Fruit fly (Drosophila melanogaster) whole organism, embryonic: ENCODE results near the gene Desat1.

Experiments used
- Awh ChIP-seq: fragments of 200-800 bp; sonication (Bioruptor generic); IDR thresholded peaks from 2 replicates; pipeline ENCODE4, ENCODE4 v1.3.6; 2022; ENCODE audit warnings: missing biosample characterization, missing genetic modification characterization
- Bdp1 ChIP-seq: fragments of 200-800 bp; sonication (Bioruptor generic); optimal IDR thresholded peaks from 3 replicates; lab custom pipeline; 2016; ENCODE audit warnings: missing biosample characterization, missing genetic modification characterization
- CG10462 ChIP-seq: fragments of 200-800 bp; sonication (Bioruptor generic); optimal IDR thresholded peaks from 2 replicates; lab custom pipeline; 2016; ENCODE audit warnings: missing biosample characterization, missing genetic modification characterization
- CG10543 ChIP-seq: fragments of 200-800 bp; sonication (Bioruptor generic); optimal IDR thresholded peaks from 3 replicates; lab custom pipeline; 2017; ENCODE audit warnings: missing biosample characterization, mild to moderate bottlenecking, missing genetic modification characterization, moderate library complexity
- CG13287 ChIP-seq: fragments of 200-800 bp; sonication (Bioruptor generic); IDR thresholded peaks from 2 replicates; pipeline ENCODE4 v1.3.6; 2022; ENCODE audit warnings: missing biosample characterization, missing genetic modification characterization; ENCODE audit not compliant: partially characterized antibody
- CG15696 ChIP-seq: fragments of 200-800 bp; sonication (Bioruptor generic); optimal IDR thresholded peaks from 2 replicates; lab custom pipeline; 2019; ENCODE audit warnings: missing biosample characterization, mild to moderate bottlenecking, missing genetic modification characterization, moderate library complexity
- CG1603 ChIP-seq: fragments of 200-800 bp; sonication (Bioruptor generic); optimal IDR thresholded peaks from 2 replicates; lab custom pipeline; 2019; ENCODE audit warnings: missing biosample characterization, mild to moderate bottlenecking, missing genetic modification characterization, moderate library complexity
- CG2116 ChIP-seq: fragments of 200-800 bp; sonication (Bioruptor generic); optimal IDR thresholded peaks from 3 replicates; lab custom pipeline; 2018; ENCODE audit warnings: missing biosample characterization, mild to moderate bottlenecking, missing genetic modification characterization
- CG32767 ChIP-seq: fragments of 200-800 bp; sonication (Bioruptor generic); IDR thresholded peaks from 2 replicates; pipeline ENCODE4 v1.3.6; 2022; ENCODE audit warnings: missing biosample characterization, missing genetic modification characterization
- CG34376 ChIP-seq: fragments of 200-800 bp; sonication (Bioruptor generic); optimal IDR thresholded peaks from 2 replicates; lab custom pipeline; 2018; ENCODE audit warnings: missing biosample characterization, mild to moderate bottlenecking, missing genetic modification characterization
- CG3838 ChIP-seq: fragments of 200-800 bp; sonication (Bioruptor generic); optimal IDR thresholded peaks from 3 replicates; lab custom pipeline; 2016; ENCODE audit warnings: missing biosample characterization, missing genetic modification characterization
- CG3995 ChIP-seq: fragments of 200-800 bp; sonication (Bioruptor generic); optimal IDR thresholded peaks from 3 replicates; lab custom pipeline; 2016; ENCODE audit warnings: missing biosample characterization, missing genetic modification characterization
- CG6254 ChIP-seq: fragments of 200-800 bp; sonication (Bioruptor generic); optimal IDR thresholded peaks from 3 replicates; lab custom pipeline; 2017; ENCODE audit warnings: mild to moderate bottlenecking, missing biosample characterization, missing genetic modification reagents, missing genetic modification characterization
- CG7839 ChIP-seq: fragments of 200-800 bp; sonication (Bioruptor generic); optimal IDR thresholded peaks from 3 replicates; lab custom pipeline; 2018; ENCODE audit warnings: missing biosample characterization, mild to moderate bottlenecking, missing genetic modification characterization, moderate library complexity
- CG8089 ChIP-seq: fragments of 200-800 bp; sonication (Bioruptor generic); optimal IDR thresholded peaks from 3 replicates; lab custom pipeline; 2016; ENCODE audit warnings: missing biosample characterization, missing genetic modification characterization
- CTCF ChIP-seq: fragments of 200-800 bp; sonication (Bioruptor generic); optimal IDR thresholded peaks from 2 replicates; lab custom pipeline; 2017; ENCODE audit warnings: missing biosample characterization, mild to moderate bottlenecking, missing genetic modification characterization, moderate library complexity
- Dll ChIP-seq: fragments of 200-800 bp; sonication (Bioruptor generic); IDR thresholded peaks from 4 replicates; pipeline ENCODE4 v1.3.6; 2022; ENCODE audit warnings: missing biosample characterization, missing genetic modification characterization; ENCODE audit not compliant: partially characterized antibody
- Dref ChIP-seq: fragments of 200-800 bp; sonication (Bioruptor generic); IDR thresholded peaks from 2 replicates; pipeline ENCODE4 v1.3.6; 2022; ENCODE audit warnings: missing biosample characterization, missing genetic modification characterization
- E2f2 ChIP-seq: fragments of 200-800 bp; sonication (Bioruptor generic); IDR thresholded peaks from 2 replicates; pipeline ENCODE4 v1.3.6; 2022; ENCODE audit warnings: missing biosample characterization, missing genetic modification characterization
- ERR ChIP-seq: fragments of 200-800 bp; sonication (Bioruptor generic); optimal IDR thresholded peaks from 2 replicates; lab custom pipeline; 2016; ENCODE audit warnings: missing biosample characterization, missing genetic modification characterization
- HLHmδ ChIP-seq: fragments of 200-800 bp; sonication (Bioruptor generic); optimal IDR thresholded peaks from 2 replicates; lab custom pipeline; 2018; ENCODE audit warnings: missing biosample characterization, mild to moderate bottlenecking, missing genetic modification characterization, moderate library complexity
- HmgD ChIP-seq: fragments of 200-800 bp; sonication (Bioruptor generic); optimal IDR thresholded peaks from 3 replicates; lab custom pipeline; 2016; ENCODE audit warnings: missing biosample characterization, missing genetic modification characterization
- Hr51 ChIP-seq, 2 experiments: fragments of 200-800 bp; sonication (Bioruptor generic); optimal IDR thresholded peaks; 2 replicates in 1 of 2; 3 replicates in 1 of 2; lab custom pipeline; 2016 to 2018; ENCODE audit warnings: missing biosample characterization in 2 of 2, missing genetic modification characterization in 2 of 2, mild to moderate bottlenecking in 1 of 2, moderate library complexity in 1 of 2
- Myb ChIP-seq: fragments of 200-800 bp; sonication (Bioruptor generic); optimal IDR thresholded peaks from 2 replicates; lab custom pipeline; 2016; ENCODE audit warnings: missing biosample characterization, missing genetic modification characterization
- Nf-YC ChIP-seq: fragments of 200-800 bp; optimal IDR thresholded peaks from 3 replicates; lab custom pipeline; 2019; ENCODE audit warnings: missing biosample characterization, mild to moderate bottlenecking, missing genetic modification characterization, moderate library complexity
- Pdp1 ChIP-seq, 2 experiments: fragments of 200-800 bp; sonication (Bioruptor generic); optimal IDR thresholded peaks; 3 replicates each; lab custom pipeline; 2016; ENCODE audit warnings: missing biosample characterization in 2 of 2, missing genetic modification characterization in 2 of 2, mild to moderate bottlenecking in 1 of 2, moderate library complexity in 1 of 2
- Sox100B ChIP-seq: fragments of 200-800 bp; sonication (Bioruptor generic); optimal IDR thresholded peaks from 3 replicates; lab custom pipeline; 2018; ENCODE audit warnings: missing biosample characterization, mild to moderate bottlenecking, missing genetic modification characterization
- amos ChIP-seq: fragments of 200-800 bp; sonication (Bioruptor generic); IDR thresholded peaks from 2 replicates; pipeline ENCODE4 v1.3.6; 2022; ENCODE audit warnings: missing biosample characterization, missing genetic modification characterization; ENCODE audit not compliant: partially characterized antibody
- bcd ChIP-seq: fragments of 200-800 bp; sonication (Bioruptor generic); optimal IDR thresholded peaks from 2 replicates; lab custom pipeline; 2017; ENCODE audit warnings: missing biosample characterization, mild to moderate bottlenecking, missing genetic modification characterization
- bigmax ChIP-seq: fragments of 200-800 bp; sonication (Bioruptor generic); optimal IDR thresholded peaks from 2 replicates; lab custom pipeline; 2018; ENCODE audit warnings: missing biosample characterization, mild to moderate bottlenecking, missing genetic modification characterization
- exex ChIP-seq: fragments of 200-800 bp; sonication (Bioruptor generic); optimal IDR thresholded peaks from 4 replicates; lab custom pipeline; 2018; ENCODE audit warnings: missing biosample characterization, mild to moderate bottlenecking, missing genetic modification characterization, moderate library complexity
- gcm2 ChIP-seq: fragments of 200-800 bp; sonication (Bioruptor generic); optimal IDR thresholded peaks from 2 replicates; lab custom pipeline; 2016; ENCODE audit warnings: missing biosample characterization, missing genetic modification characterization
- gfzf ChIP-seq: fragments of 200-800 bp; sonication (Bioruptor generic); optimal IDR thresholded peaks from 2 replicates; lab custom pipeline; 2016; ENCODE audit warnings: missing biosample characterization, mild to moderate bottlenecking, missing genetic modification characterization, moderate library complexity
- hth ChIP-seq: fragments of >200 bp; optimal IDR thresholded peaks from 2 replicates; lab custom pipeline; 2017; ENCODE audit warnings: inconsistent platforms
- lab ChIP-seq: fragments of 200-800 bp; sonication (Bioruptor generic); optimal IDR thresholded peaks from 3 replicates; lab custom pipeline; 2017; ENCODE audit warnings: missing biosample characterization, missing genetic modification characterization, mild to moderate bottlenecking, moderate library complexity, missing genetic modification reagents
- lilli ChIP-seq: fragments of 200-800 bp; sonication (Bioruptor generic); optimal IDR thresholded peaks from 3 replicates; lab custom pipeline; 2016; ENCODE audit warnings: missing biosample characterization, missing genetic modification characterization
- nerfin-2 ChIP-seq: fragments of 200-800 bp; sonication (Bioruptor generic); IDR thresholded peaks from 2 replicates; pipeline ENCODE4 v1.3.6; 2022; ENCODE audit warnings: missing biosample characterization, missing genetic modification characterization; ENCODE audit not compliant: partially characterized antibody
- org-1 ChIP-seq: fragments of 200-800 bp; sonication (Bioruptor generic); optimal IDR thresholded peaks from 2 replicates; lab custom pipeline; 2017; ENCODE audit warnings: missing biosample characterization, missing genetic modification characterization
- pzg ChIP-seq: fragments of 200-800 bp; sonication (Bioruptor generic); optimal IDR thresholded peaks from 3 replicates; lab custom pipeline; 2018; ENCODE audit warnings: missing biosample characterization, mild to moderate bottlenecking, missing genetic modification characterization, moderate library complexity
- ro ChIP-seq: fragments of 200-800 bp; sonication (Bioruptor generic); IDR thresholded peaks from 2 replicates; pipeline ENCODE4 v1.3.6; 2022; ENCODE audit warnings: missing biosample characterization, missing genetic modification characterization
- sd ChIP-seq: fragments of 200-800 bp; sonication (Bioruptor generic); optimal IDR thresholded peaks from 3 replicates; lab custom pipeline; 2018; ENCODE audit warnings: missing biosample characterization, mild to moderate bottlenecking, missing genetic modification characterization, moderate library complexity
- ssp ChIP-seq: fragments of 200-800 bp; sonication (Bioruptor generic); IDR thresholded peaks from 2 replicates; pipeline ENCODE4 v1.3.6; 2022; ENCODE audit warnings: missing biosample characterization, missing genetic modification characterization
- tll ChIP-seq, 2 experiments: fragments of 200-800 bp in 1 of 2; fragments of >200 bp in 1 of 2; sonication (Bioruptor generic) in 1 of 2; optimal IDR thresholded peaks; 2 replicates each; lab custom pipeline; 2017 to 2019; ENCODE audit warnings: missing biosample characterization in 2 of 2, missing genetic modification characterization in 2 of 2, mild to moderate bottlenecking in 1 of 2, moderate library complexity in 1 of 2
- usp ChIP-seq: fragments of >200 bp; optimal IDR thresholded peaks from 2 replicates; lab custom pipeline; 2017; ENCODE audit warnings: missing biosample characterization, missing genetic modification characterization
- vvl ChIP-seq: fragments of 200-800 bp; sonication (Bioruptor generic); IDR thresholded peaks from 2 replicates; pipeline ENCODE4 v1.3.6; 2022; ENCODE audit warnings: missing biosample characterization, missing genetic modification characterization
- zen2 ChIP-seq: fragments of 200-800 bp; sonication (Bioruptor generic); IDR thresholded peaks from 3 replicates; pipeline ENCODE4 v1.3.6; 2022; ENCODE audit warnings: missing biosample characterization, missing genetic modification characterization; ENCODE audit not compliant: partially characterized antibody
- zfh2 ChIP-seq: fragments of 200-800 bp; sonication (Bioruptor generic); optimal IDR thresholded peaks from 2 replicates; lab custom pipeline; 2016; ENCODE audit warnings: missing biosample characterization, missing genetic modification characterization

Gene Desat1

DNA sequence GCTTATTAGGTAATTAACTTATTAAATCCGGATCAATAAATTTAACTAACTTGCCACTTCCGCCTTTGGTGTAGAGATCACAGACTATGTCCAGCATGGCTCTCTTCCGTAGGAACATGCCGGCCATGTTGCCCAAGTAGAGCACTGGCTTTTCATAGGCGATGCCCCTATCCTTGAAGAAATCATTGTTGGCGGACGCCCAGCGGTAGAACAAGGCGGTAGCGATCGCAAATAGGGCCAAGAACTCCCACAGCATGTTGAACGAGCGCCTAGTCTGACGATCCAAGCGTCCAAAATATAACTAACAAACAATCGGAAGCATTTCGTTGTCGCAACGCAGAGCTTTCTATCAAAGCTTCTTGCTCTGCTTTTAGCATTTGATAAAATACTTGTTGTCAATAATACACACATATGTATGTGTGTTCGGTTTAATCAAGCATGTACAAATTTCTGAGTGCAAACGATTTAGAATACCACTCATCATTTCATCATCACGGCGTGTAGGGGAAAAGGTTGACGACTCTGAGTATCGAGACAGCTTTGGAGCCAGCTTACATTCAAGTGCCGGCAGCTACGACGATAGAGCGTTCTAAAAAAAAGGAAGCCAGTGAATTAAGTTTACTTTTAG lies 40.7 kb upstream of the Desat1 start, which contains the start of gene Cyp9f3 (continued):
- TF ChIP-seq lab (GFP tag; lab: Kevin White, UChicago) (peak; percentile 25), exex (tag; lab: Kevin White, UChicago) (peak; percentile 53), CG7839 (tag; lab: Kevin White, UChicago) (no peak), hth (lab: Kevin White, UChicago) (no peak), ERR (GFP tag; lab: Kevin White, UChicago) (no peak), CG10543 (GFP tag; lab: Kevin White, UChicago) (peak; percentile 79), CG3838 (GFP tag; lab: Kevin White, UChicago) (peak; percentile 10), CG3995 (no peak), zfh2 (GFP tag; lab: Kevin White, UChicago) (no peak), CG32767 (GFP tag; lab: Robert Waterston, UW) (0 out of 2 replicates have a peak, but pooled peaks have one; percentile 9), tll (GFP tag; optimal IDR thresholded peaks at IDR 0.05; lab: Kevin White, UChicago) (no peak), CG13287 (GFP tag; lab: Robert Waterston, UW) (peak; percentile 25; the same call in 1 of the 2 replicates), zen2 (GFP tag; lab: Robert Waterston, UW) (no peak), bigmax (GFP tag; lab: Kevin White, UChicago) (no peak), Nf-YC (tag; lab: Kevin White, UChicago) (no peak), Hr51 (GFP tag; optimal IDR thresholded peaks at IDR 0.05; lab: Kevin White, UChicago) (no peak), Bdp1 (GFP tag; lab: Kevin White, UChicago) (no peak), nerfin-2 (GFP tag; lab: Robert Waterston, UW) (0 out of 2 replicates have a peak, but pooled peaks have one; percentile 20), ro (no peak), Sox100B (GFP tag; lab: Kevin White, UChicago) (no peak)

dm6 chr3R:12401672-12402296 lies 37.6 kb upstream of the Desat1 start, which contains the start of gene DNAlig3:
DNAlig3 (minus strand) TSS chr3R:12401839.
- no peak for TF ChIP-seq org-1 (GFP tag; lab: Kevin White, UChicago)
- peak; percentile 8 for TF ChIP-seq bigmax (GFP tag; lab: Kevin White, UChicago)
- TF ChIP-seq bcd (GFP tag; lab: Kevin White, UChicago) = no peak
- peak; percentile 89 for TF ChIP-seq E2f2 (GFP tag; lab: Robert Waterston, UW)
- no peak for TF ChIP-seq usp (GFP tag; lab: Kevin White, UChicago)
- peak; percentile 68 for TF ChIP-seq pzg (GFP tag; lab: Kevin White, UChicago)
- TF ChIP-seq Hr51 (GFP tag; optimal IDR thresholded peaks at IDR 0.05; lab: Kevin White, UChicago) = no peak
- peak; percentile 32 for TF ChIP-seq CG2116 (GFP tag; lab: Kevin White, UChicago)
- peak; percentile 95 for TF ChIP-seq Myb (GFP tag; lab: Kevin White, UChicago)
- peak; percentile 8 for TF ChIP-seq HmgD
- TF ChIP-seq amos = peak; percentile 52; the same call in 1 of the 2 replicates
- TF ChIP-seq Awh (GFP tag; lab: Robert Waterston, UW) = no peak
- peak; percentile 40; the same call in 1 of the 2 replicates for TF ChIP-seq Dref (GFP tag; lab: Robert Waterston, UW)
- peak; percentile 27 for TF ChIP-seq gfzf (GFP tag; lab: Kevin White, UChicago)
- TF ChIP-seq CG15696 (tag; lab: Kevin White, UChicago) = no peak
- no peak for TF ChIP-seq gcm2 (GFP tag; lab: Kevin White, UChicago)
- TF ChIP-seq Pdp1 (GFP tag; optimal IDR thresholded peaks at IDR 0.05; lab: Kevin White, UChicago) = peak in 1 of 2 experiments; percentile 10
- TF ChIP-seq CG6254 (GFP tag; lab: Kevin White, UChicago) = no peak
- peak; percentile 29 for TF ChIP-seq sd (tag; lab: Kevin White, UChicago)
- TF ChIP-seq CG8089 (GFP tag; lab: Kevin White, UChicago) = no peak
- TF ChIP-seq CG10462 (GFP tag; lab: Kevin White, UChicago) = no peak
- TF ChIP-seq CG34376 (GFP tag; lab: Kevin White, UChicago) = peak; percentile 44
- TF ChIP-seq ssp = no peak
- peak; percentile 73 for TF ChIP-seq Dll (GFP tag; lab: Robert Waterston, UW)
- no peak for TF ChIP-seq vvl (GFP tag; lab: Robert Waterston, UW)
- peak; percentile 64 for TF ChIP-seq CG1603 (tag; lab: Kevin White, UChicago)
- TF ChIP-seq CTCF = peak; percentile 45
- TF ChIP-seq lilli (GFP tag; lab: Kevin White, UChicago) = no peak
- peak; percentile 65 for TF ChIP-seq HLHmδ (GFP tag; lab: Kevin White, UChicago)
